Fruit fly (Drosophila melanogaster) whole organism, pupa: ENCODE results near the gene IntS9.

Source experiments
- CG10348 ChIP-seq: fragments of 200-800 bp; sonication (Bioruptor generic); IDR thresholded peaks from 2 replicates; pipeline ENCODE4 v1.3.6; 2022; ENCODE audit warnings: missing biosample characterization, missing genetic modification characterization
- CG12605 ChIP-seq: fragments of 200-800 bp; sonication (Bioruptor generic); IDR thresholded peaks from 2 replicates; pipeline ENCODE4 v1.3.6; 2022; ENCODE audit warnings: missing biosample characterization, missing genetic modification characterization
- CG13204 ChIP-seq: fragments of 200-800 bp; sonication (Bioruptor generic); optimal IDR thresholded peaks from 2 replicates; lab custom pipeline; 2018; ENCODE audit warnings: missing biosample characterization, mild to moderate bottlenecking, missing genetic modification characterization, moderate library complexity
- CG14655 ChIP-seq: fragments of 200-800 bp; sonication (Bioruptor generic); optimal IDR thresholded peaks from 3 replicates; lab custom pipeline; 2017; ENCODE audit warnings: mild to moderate bottlenecking, missing biosample characterization, missing genetic modification reagents, missing genetic modification characterization
- CG15710 ChIP-seq: fragments of 200-800 bp; sonication (Bioruptor generic); optimal IDR thresholded peaks from 2 replicates; lab custom pipeline; 2018; ENCODE audit warnings: missing biosample characterization, mild to moderate bottlenecking, missing genetic modification characterization, moderate library complexity
- CG17806 ChIP-seq: fragments of 200-800 bp; sonication (Bioruptor generic); optimal IDR thresholded peaks from 2 replicates; lab custom pipeline; 2018; ENCODE audit warnings: missing biosample characterization, mild to moderate bottlenecking, missing genetic modification characterization, moderate library complexity
- CG32121 ChIP-seq: fragments of 200-800 bp; sonication (Bioruptor generic); IDR thresholded peaks from 2 replicates; pipeline ENCODE4 v1.3.6; 2022; ENCODE audit warnings: missing biosample characterization, missing genetic modification characterization
- CG34367 ChIP-seq: fragments of 200-800 bp; sonication (Bioruptor generic); optimal IDR thresholded peaks from 2 replicates; lab custom pipeline; 2018; ENCODE audit warnings: missing biosample characterization, mild to moderate bottlenecking, missing genetic modification characterization
- CG4496 ChIP-seq: fragments of 200-800 bp; sonication (Bioruptor generic); IDR thresholded peaks from 3 replicates; pipeline ENCODE4 v1.3.6; 2022; ENCODE audit warnings: missing biosample characterization, missing genetic modification characterization
- CG8159 ChIP-seq: fragments of 200-800 bp; sonication (Bioruptor generic); optimal IDR thresholded peaks from 3 replicates; lab custom pipeline; 2018; ENCODE audit warnings: missing biosample characterization, mild to moderate bottlenecking, missing genetic modification characterization, moderate library complexity
- CG8301 ChIP-seq: fragments of 200-800 bp; sonication (Bioruptor generic); optimal IDR thresholded peaks from 2 replicates; lab custom pipeline; 2018; ENCODE audit warnings: missing biosample characterization, mild to moderate bottlenecking, missing genetic modification characterization
- CG9948 ChIP-seq: fragments of 200-800 bp; sonication (Bioruptor generic); optimal IDR thresholded peaks from 2 replicates; lab custom pipeline; 2018; ENCODE audit warnings: missing biosample characterization, mild to moderate bottlenecking, missing genetic modification characterization, moderate library complexity
- D1 ChIP-seq: fragments of 200-800 bp; sonication (Bioruptor generic); optimal IDR thresholded peaks from 2 replicates; lab custom pipeline; 2018; ENCODE audit warnings: missing biosample characterization, mild to moderate bottlenecking, missing genetic modification characterization, moderate library complexity
- EcR ChIP-seq: fragments of 200-800 bp; sonication (Bioruptor generic); optimal IDR thresholded peaks from 3 replicates; lab custom pipeline; 2019; ENCODE audit warnings: missing biosample characterization, missing genetic modification characterization, mild to moderate bottlenecking, moderate library complexity, missing genetic modification reagents
- Ets98B ChIP-seq: fragments of 200-800 bp; sonication (Bioruptor generic); IDR thresholded peaks from 2 replicates; pipeline ENCODE4 v1.3.6; 2022; ENCODE audit warnings: missing biosample characterization, missing genetic modification characterization
- Pif1A ChIP-seq: fragments of 200-800 bp; sonication (Bioruptor generic); optimal IDR thresholded peaks from 3 replicates; lab custom pipeline; 2016; ENCODE audit warnings: missing biosample characterization, missing genetic modification characterization
- Pif1B ChIP-seq: fragments of 200-800 bp; sonication (Bioruptor generic); optimal IDR thresholded peaks from 3 replicates; lab custom pipeline; 2016; ENCODE audit warnings: missing biosample characterization, missing genetic modification characterization
- Snoo ChIP-seq: fragments of 200-800 bp; sonication (Bioruptor generic); optimal IDR thresholded peaks from 3 replicates; lab custom pipeline; 2017; ENCODE audit warnings: missing biosample characterization, mild to moderate bottlenecking, missing genetic modification characterization, inconsistent platforms
- fd96Ca ChIP-seq: fragments of 200-800 bp; sonication (Bioruptor generic); IDR thresholded peaks from 3 replicates; pipeline ENCODE4 v1.3.6; 2022; ENCODE audit warnings: missing biosample characterization, missing genetic modification characterization
- gl ChIP-seq: fragments of 200-800 bp; sonication (Bioruptor generic); optimal IDR thresholded peaks from 2 replicates; lab custom pipeline; 2018; ENCODE audit warnings: missing biosample characterization, mild to moderate bottlenecking, missing genetic modification characterization
- rn ChIP-seq: fragments of 200-800 bp; sonication (Bioruptor generic); IDR thresholded peaks from 2 replicates; pipeline ENCODE4 v1.3.6; 2022; ENCODE audit warnings: missing biosample characterization, missing genetic modification characterization

Gene IntS9

dm6 chr3L:16113607-16114337 is 8.3 kb upstream of the IntS9 start:
- TF ChIP-seq Snoo (tag; lab: Kevin White, UChicago), result peak; percentile 82
- peak; percentile 88 for TF ChIP-seq Pif1B
- TF ChIP-seq CG4496 (GFP tag; lab: Robert Waterston, UW), result peak; percentile 93
- TF ChIP-seq CG34367 (tag; lab: Kevin White, UChicago), result peak; percentile 70
- 0 out of 2 replicates have a peak, but pooled peaks have one; percentile 5 for TF ChIP-seq CG12605 (GFP tag; lab: Robert Waterston, UW)
- TF ChIP-seq CG32121 (GFP tag; lab: Robert Waterston, UW), result peak; percentile 85
- peak; percentile 38 for TF ChIP-seq EcR (GFP tag; lab: Kevin White, UChicago)
- TF ChIP-seq CG8159 (tag; lab: Kevin White, UChicago), result no peak
- TF ChIP-seq CG14655, result no peak
- TF ChIP-seq rn, result peak; percentile 52
- TF ChIP-seq CG17806 (tag; lab: Kevin White, UChicago), result peak; percentile 70
- TF ChIP-seq CG10348, result no peak
- TF ChIP-seq CG9948 (tag; lab: Kevin White, UChicago), result peak; percentile 66
- peak; percentile 79 for TF ChIP-seq CG8301 (tag; lab: Kevin White, UChicago)
- no peak for TF ChIP-seq Pif1A (GFP tag; lab: Kevin White, UChicago)
- peak; percentile 90 for TF ChIP-seq fd96Ca (GFP tag; lab: Robert Waterston, UW)
- no peak for TF ChIP-seq gl
- no peak for TF ChIP-seq CG13204 (GFP tag; lab: Kevin White, UChicago)
- TF ChIP-seq D1 (tag; lab: Kevin White, UChicago), result no peak
- TF ChIP-seq Ets98B (GFP tag; lab: Robert Waterston, UW), result peak; percentile 90
- TF ChIP-seq CG15710 (tag; lab: Kevin White, UChicago), result peak; percentile 76

DNA sequence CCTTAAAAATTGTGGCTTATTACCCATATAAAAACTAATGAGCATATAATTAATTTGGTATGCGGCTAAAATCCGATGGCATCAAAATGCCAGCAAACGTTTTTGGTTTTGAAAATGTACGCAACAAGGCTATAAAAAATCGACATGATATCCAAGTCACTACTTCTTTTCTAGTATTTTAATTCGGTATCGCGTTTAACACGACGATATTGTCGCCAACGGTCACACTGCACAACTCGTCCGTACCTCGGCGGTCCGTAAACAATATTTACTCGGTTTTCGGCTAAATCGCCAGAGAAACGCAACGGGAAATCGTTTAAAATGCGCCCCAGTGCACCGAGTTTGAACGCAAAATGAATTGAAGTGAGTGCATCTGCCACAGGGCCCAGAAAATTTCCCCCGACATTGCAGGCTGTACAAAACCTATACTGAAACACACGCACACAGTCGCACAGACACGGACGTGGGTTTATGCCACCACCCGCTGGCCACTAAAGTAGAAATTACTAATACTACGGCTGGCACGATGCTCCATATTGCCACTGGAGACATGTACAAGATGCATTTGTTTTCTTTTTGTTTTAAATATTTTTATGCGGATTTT is 7.7 kb upstream of the IntS9 start, which contains the start of gene Taf4:
Taf4 (plus strand) TSS at position 210 of the 604 bp plus-strand sequence.
- no peak for TF ChIP-seq CG10348
- no peak for TF ChIP-seq CG8159 (tag; lab: Kevin White, UChicago)
- no peak for TF ChIP-seq CG15710 (tag; lab: Kevin White, UChicago)
- TF ChIP-seq CG12605 (GFP tag; lab: Robert Waterston, UW), result peak; percentile 59; the same call in 1 of the 2 replicates

DNA sequence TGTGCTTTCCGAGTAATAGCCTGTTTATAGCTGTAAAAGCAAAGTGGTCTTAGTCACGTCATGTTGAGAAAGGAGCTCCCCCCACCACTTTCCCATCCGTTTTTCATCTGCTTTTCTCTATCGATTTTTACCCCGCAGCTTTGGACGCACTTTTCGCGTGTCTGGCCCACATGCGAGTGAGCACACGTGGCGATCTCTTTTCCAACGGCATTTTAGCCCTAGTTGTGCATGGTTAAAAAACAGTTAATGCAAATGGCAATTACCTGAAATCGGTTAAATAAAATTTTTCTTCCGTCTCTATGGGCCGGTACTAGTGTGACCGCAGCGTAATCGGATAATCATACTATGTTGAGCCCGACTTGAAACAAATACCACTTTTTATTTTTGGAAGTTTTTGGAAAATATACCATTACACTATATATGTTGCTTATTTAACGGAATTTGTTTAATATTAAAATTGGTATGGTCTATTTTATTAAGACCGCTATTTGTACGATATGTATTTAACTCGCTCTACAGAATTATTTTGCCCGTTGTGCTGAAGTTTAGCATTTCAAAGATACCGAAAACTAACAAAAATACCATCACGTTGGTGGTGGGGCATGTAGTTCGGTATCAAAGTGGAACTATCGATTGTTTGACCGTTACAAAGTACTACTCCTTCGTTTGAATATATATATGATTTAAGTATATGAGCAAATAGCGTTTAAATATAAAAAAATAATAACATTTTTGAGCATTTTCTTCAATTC is 6.8 kb upstream of the IntS9 start, which contains the start of gene Zn72D:
Zn72D (minus strand) TSS at position 558 of the 752 bp plus-strand sequence.
- peak; percentile 5 for TF ChIP-seq Snoo (tag; lab: Kevin White, UChicago)
- no peak for TF ChIP-seq CG12605 (GFP tag; lab: Robert Waterston, UW)
- no peak for TF ChIP-seq CG15710 (tag; lab: Kevin White, UChicago)

DNA sequence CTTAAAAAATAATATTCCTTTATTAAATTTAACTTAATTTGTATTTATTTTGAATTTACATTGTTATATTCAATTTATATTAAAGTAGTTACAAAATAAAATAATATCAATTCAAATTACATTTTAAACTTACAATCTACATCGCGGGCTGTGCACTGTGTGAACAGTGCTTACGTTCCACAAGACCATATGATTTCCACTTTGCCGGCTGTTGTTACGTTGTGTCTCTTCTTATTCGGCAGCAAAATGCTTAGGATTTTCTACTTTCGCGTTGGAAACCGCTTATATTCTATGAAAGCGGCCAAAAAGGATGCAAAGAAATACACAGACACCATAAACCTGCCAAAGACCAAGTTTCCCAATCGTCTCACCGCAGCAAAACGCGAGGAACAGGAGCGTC is 5.4 kb downstream of the IntS9 start, which contains the start of gene IleRS-m:
IleRS-m (plus strand) TSS at position 222 of the 400 bp plus-strand sequence.
- TF ChIP-seq CG9948 (tag; lab: Kevin White, UChicago), result no peak
- no peak for TF ChIP-seq Pif1B
- no peak for TF ChIP-seq CG32121 (GFP tag; lab: Robert Waterston, UW)

DNA sequence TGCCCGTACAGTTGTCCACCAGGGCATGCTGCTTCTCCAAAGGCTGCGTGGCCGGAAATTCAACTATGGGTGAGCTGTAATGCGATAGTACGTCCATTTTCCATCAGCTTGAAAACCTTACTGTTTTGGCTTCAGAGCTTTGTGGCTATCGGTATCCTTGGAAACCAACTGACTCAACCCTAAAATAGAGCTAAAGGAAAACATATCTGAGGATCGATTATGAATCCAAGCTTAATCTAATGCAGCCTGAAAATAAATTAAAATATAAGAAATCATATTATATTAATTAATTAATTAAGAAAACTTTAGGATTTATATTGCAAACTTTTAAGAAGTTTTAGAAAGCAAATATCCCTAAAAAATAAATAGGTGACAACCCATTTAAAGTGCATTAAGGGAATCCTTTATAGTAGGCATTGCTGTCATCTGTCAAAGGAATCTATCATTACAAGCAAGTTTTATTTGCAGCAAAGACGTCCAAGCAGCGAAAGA is 8.0 kb downstream of the IntS9 start, which contains the start of the genes CG13074 and ATPsynbetaL:
CG13074 (minus strand) TSS at position 101 of the 492 bp plus-strand sequence.
ATPsynbetaL (plus strand) TSS at position 442 of the 492 bp plus-strand sequence.
- no peak for TF ChIP-seq fd96Ca (GFP tag; lab: Robert Waterston, UW)
- no peak for TF ChIP-seq D1 (tag; lab: Kevin White, UChicago)
- no peak for TF ChIP-seq CG8159 (tag; lab: Kevin White, UChicago)
- TF ChIP-seq Pif1B, result no peak
- TF ChIP-seq Snoo (tag; lab: Kevin White, UChicago), result no peak
- no peak for TF ChIP-seq gl
- TF ChIP-seq CG8301 (tag; lab: Kevin White, UChicago), result no peak
- TF ChIP-seq CG32121 (GFP tag; lab: Robert Waterston, UW), result no peak
- no peak for TF ChIP-seq EcR (GFP tag; lab: Kevin White, UChicago)
- no peak for TF ChIP-seq CG15710 (tag; lab: Kevin White, UChicago)
- no peak for TF ChIP-seq CG14655
- no peak for TF ChIP-seq CG10348

dm6 chr3L:16090330-16090803 is 15.1 kb downstream of the IntS9 start, which contains the start of the genes CG5235 and ClC-c:
Gene CG5235, minus strand, starts transcription at chr3L:16090392.
Gene ClC-c, plus strand, starts transcription at chr3L:16090454.
- TF ChIP-seq EcR (GFP tag; lab: Kevin White, UChicago), result no peak
- TF ChIP-seq rn, result no peak
- no peak for TF ChIP-seq CG10348
- no peak for TF ChIP-seq gl
- no peak for TF ChIP-seq CG8159 (tag; lab: Kevin White, UChicago)
- TF ChIP-seq CG8301 (tag; lab: Kevin White, UChicago), result no peak
- TF ChIP-seq CG15710 (tag; lab: Kevin White, UChicago), result no peak
- TF ChIP-seq Ets98B (GFP tag; lab: Robert Waterston, UW), result no peak
- no peak for TF ChIP-seq CG12605 (GFP tag; lab: Robert Waterston, UW)
- TF ChIP-seq fd96Ca (GFP tag; lab: Robert Waterston, UW), result no peak
- TF ChIP-seq, all 21 proteins: peak for 0
